Fruit fly (Drosophila melanogaster) whole organism, embryonic: ENCODE data around the gene D12.

Experiments used
- Atf-2 ChIP-seq: fragments of 200-800 bp; sonication (Bioruptor generic); optimal IDR thresholded peaks from 2 replicates; lab custom pipeline; 2016; ENCODE audit warnings: missing biosample characterization, missing genetic modification characterization
- BEAF-32 ChIP-seq: fragments of 200-800 bp; sonication (Bioruptor generic); optimal IDR thresholded peaks from 3 replicates; lab custom pipeline; 2017; ENCODE audit warnings: missing biosample characterization, missing genetic modification characterization, mild to moderate bottlenecking, moderate library complexity, missing genetic modification reagents
- CG12391 ChIP-seq: fragments of 200-800 bp; sonication (Bioruptor generic); optimal IDR thresholded peaks from 3 replicates; lab custom pipeline; 2018; ENCODE audit warnings: missing biosample characterization, mild to moderate bottlenecking, missing genetic modification characterization, moderate library complexity
- CG15073 ChIP-seq: fragments of 200-800 bp; sonication (Bioruptor generic); optimal IDR thresholded peaks from 2 replicates; lab custom pipeline; 2016; ENCODE audit warnings: missing biosample characterization, missing genetic modification characterization
- CG17361 ChIP-seq: fragments of 200-800 bp; sonication (Bioruptor generic); IDR thresholded peaks from 3 replicates; pipeline ENCODE4 v1.3.6; 2022; ENCODE audit warnings: missing biosample characterization, missing genetic modification characterization
- CG18619 ChIP-seq: fragments of 200-800 bp; sonication (Bioruptor generic); optimal IDR thresholded peaks from 3 replicates; lab custom pipeline; 2017; ENCODE audit warnings: missing biosample characterization, mild to moderate bottlenecking, missing genetic modification characterization
- CG2116 ChIP-seq: fragments of 200-800 bp; sonication (Bioruptor generic); optimal IDR thresholded peaks from 3 replicates; lab custom pipeline; 2018; ENCODE audit warnings: missing biosample characterization, mild to moderate bottlenecking, missing genetic modification characterization
- CG2120 ChIP-seq: fragments of 200-800 bp; sonication (Bioruptor generic); optimal IDR thresholded peaks from 3 replicates; lab custom pipeline; 2016; ENCODE audit warnings: missing biosample characterization, missing genetic modification characterization
- CG2889 ChIP-seq: fragments of 200-800 bp; sonication (Bioruptor generic); IDR thresholded peaks from 3 replicates; pipeline ENCODE4 v1.3.6; 2022; ENCODE audit warnings: missing biosample characterization, missing genetic modification characterization
- CG31224 ChIP-seq: fragments of 200-800 bp; sonication (Bioruptor generic); IDR thresholded peaks from 2 replicates; pipeline ENCODE4 v1.3.6; 2022; ENCODE audit warnings: missing biosample characterization, missing genetic modification characterization
- CG31388 ChIP-seq: fragments of 200-800 bp; sonication (Bioruptor generic); optimal IDR thresholded peaks from 2 replicates; lab custom pipeline; 2016; ENCODE audit warnings: missing biosample characterization, missing genetic modification characterization
- CG34422 ChIP-seq: fragments of 200-800 bp; sonication (Bioruptor generic); IDR thresholded peaks from 3 replicates; pipeline ENCODE4 v1.3.6; 2022; ENCODE audit warnings: missing biosample characterization, missing genetic modification characterization
- CG43689 ChIP-seq: fragments of 200-800 bp; sonication (Bioruptor generic); IDR thresholded peaks from 2 replicates; pipeline ENCODE4 v1.3.6; 2022; ENCODE audit warnings: missing biosample characterization, missing genetic modification characterization
- CG4820 ChIP-seq: fragments of 200-800 bp; sonication (Bioruptor generic); optimal IDR thresholded peaks from 3 replicates; lab custom pipeline; 2016; ENCODE audit warnings: missing biosample characterization, missing genetic modification characterization
- CG5245 ChIP-seq: fragments of 200-800 bp; sonication (Bioruptor generic); optimal IDR thresholded peaks from 3 replicates; lab custom pipeline; 2016; ENCODE audit warnings: missing biosample characterization, missing genetic modification characterization
- CG6254 ChIP-seq: fragments of 200-800 bp; sonication (Bioruptor generic); optimal IDR thresholded peaks from 3 replicates; lab custom pipeline; 2017; ENCODE audit warnings: mild to moderate bottlenecking, missing biosample characterization, missing genetic modification reagents, missing genetic modification characterization
- CG6683 ChIP-seq: fragments of 200-800 bp; sonication (Bioruptor generic); optimal IDR thresholded peaks from 2 replicates; lab custom pipeline; 2017; ENCODE audit warnings: missing biosample characterization, mild to moderate bottlenecking, missing genetic modification characterization, missing genetic modification reagents
- CG6765 ChIP-seq: fragments of 200-800 bp; sonication (Bioruptor generic); optimal IDR thresholded peaks from 3 replicates; lab custom pipeline; 2017; ENCODE audit warnings: missing biosample characterization, mild to moderate bottlenecking, missing genetic modification characterization
- CG7556 ChIP-seq: fragments of 200-800 bp; sonication (Bioruptor generic); optimal IDR thresholded peaks from 2 replicates; lab custom pipeline; 2017; ENCODE audit warnings: missing biosample characterization, mild to moderate bottlenecking, missing genetic modification characterization
- CG7786 ChIP-seq: fragments of 200-800 bp; sonication (Bioruptor generic); optimal IDR thresholded peaks from 2 replicates; lab custom pipeline; 2016; ENCODE audit warnings: missing biosample characterization, missing genetic modification characterization
- CG8765 ChIP-seq: fragments of 200-800 bp; sonication (Bioruptor generic); IDR thresholded peaks from 2 replicates; pipeline ENCODE4 v1.3.6; 2022; ENCODE audit warnings: missing biosample characterization, missing genetic modification characterization
- CG9437 ChIP-seq: fragments of 200-800 bp; sonication (Bioruptor generic); optimal IDR thresholded peaks from 2 replicates; lab custom pipeline; 2018; ENCODE audit warnings: missing biosample characterization, mild to moderate bottlenecking, missing genetic modification characterization
- Chrac-16 ChIP-seq: fragments of 200-800 bp; sonication (Bioruptor generic); optimal IDR thresholded peaks from 3 replicates; lab custom pipeline; 2016; ENCODE audit warnings: missing biosample characterization, missing genetic modification characterization
- D19A ChIP-seq: fragments of 200-800 bp; optimal IDR thresholded peaks from 3 replicates; lab custom pipeline; 2019; ENCODE audit warnings: missing biosample characterization, mild to moderate bottlenecking, missing genetic modification characterization, moderate library complexity
- D19B ChIP-seq: fragments of 200-800 bp; sonication (Bioruptor generic); optimal IDR thresholded peaks from 2 replicates; lab custom pipeline; 2017; ENCODE audit warnings: missing biosample characterization, mild to moderate bottlenecking, missing genetic modification characterization
- Fer3 ChIP-seq: fragments of 200-800 bp; sonication (Bioruptor generic); optimal IDR thresholded peaks from 2 replicates; lab custom pipeline; 2018; ENCODE audit warnings: missing biosample characterization, mild to moderate bottlenecking, missing genetic modification characterization, moderate library complexity
- NfI ChIP-seq: fragments of 200-800 bp; sonication (Bioruptor generic); optimal IDR thresholded peaks from 3 replicates; lab custom pipeline; 2018; ENCODE audit warnings: missing biosample characterization, mild to moderate bottlenecking, missing genetic modification characterization, moderate library complexity
- Rx ChIP-seq: fragments of 200-800 bp; sonication (Bioruptor generic); IDR thresholded peaks from 2 replicates; pipeline ENCODE4 v1.3.6; 2022; ENCODE audit warnings: missing biosample characterization, missing genetic modification characterization
- Sox102F ChIP-seq: fragments of 200-800 bp; sonication (Bioruptor generic); optimal IDR thresholded peaks from 2 replicates; lab custom pipeline; 2018; ENCODE audit warnings: missing biosample characterization, mild to moderate bottlenecking, missing genetic modification characterization, moderate library complexity
- br ChIP-seq: fragments of >200 bp; optimal IDR thresholded peaks from 2 replicates; lab custom pipeline; 2017
- corto ChIP-seq: fragments of 200-800 bp; sonication (Bioruptor generic); optimal IDR thresholded peaks from 2 replicates; lab custom pipeline; 2016; ENCODE audit warnings: missing biosample characterization, mild to moderate bottlenecking, missing genetic modification characterization, moderate library complexity
- dmrt11E ChIP-seq: fragments of 200-800 bp; sonication (Bioruptor generic); optimal IDR thresholded peaks from 3 replicates; lab custom pipeline; 2018; ENCODE audit warnings: missing biosample characterization, mild to moderate bottlenecking, missing genetic modification characterization, moderate library complexity
- grn ChIP-seq: fragments of 200-800 bp; sonication (Bioruptor generic); optimal IDR thresholded peaks from 3 replicates; lab custom pipeline; 2017; ENCODE audit warnings: missing biosample characterization, missing genetic modification characterization
- h ChIP-seq: fragments of >200 bp; optimal IDR thresholded peaks from 2 replicates; lab custom pipeline; 2017
- hb ChIP-seq: fragments of 200-800 bp; sonication (Bioruptor generic); IDR thresholded peaks from 3 replicates; pipeline ENCODE4 v1.3.6; 2022; ENCODE audit warnings: missing biosample characterization, missing genetic modification characterization; ENCODE audit not compliant: partially characterized antibody
- jumu ChIP-seq: fragments of 200-800 bp; sonication (Bioruptor generic); optimal IDR thresholded peaks from 3 replicates; lab custom pipeline; 2016; ENCODE audit warnings: missing biosample characterization, missing genetic modification characterization
- lbe ChIP-seq: fragments of 200-800 bp; sonication (Bioruptor generic); optimal IDR thresholded peaks from 2 replicates; lab custom pipeline; 2016; ENCODE audit warnings: missing biosample characterization, mild to moderate bottlenecking, missing genetic modification characterization
- mirr ChIP-seq: fragments of 200-800 bp; sonication (Bioruptor generic); optimal IDR thresholded peaks from 3 replicates; lab custom pipeline; 2018; ENCODE audit warnings: missing biosample characterization, mild to moderate bottlenecking, missing genetic modification characterization
- nmo ChIP-seq: fragments of 200-800 bp; sonication (Bioruptor generic); optimal IDR thresholded peaks from 2 replicates; lab custom pipeline; 2018; ENCODE audit warnings: missing biosample characterization, mild to moderate bottlenecking, missing genetic modification characterization, moderate library complexity
- nom ChIP-seq: fragments of 200-800 bp; sonication (Bioruptor generic); optimal IDR thresholded peaks from 2 replicates; lab custom pipeline; 2017; ENCODE audit warnings: missing biosample characterization, missing genetic modification characterization, mild to moderate bottlenecking, moderate library complexity, missing genetic modification reagents
- org-1 ChIP-seq: fragments of 200-800 bp; sonication (Bioruptor generic); optimal IDR thresholded peaks from 2 replicates; lab custom pipeline; 2017; ENCODE audit warnings: missing biosample characterization, missing genetic modification characterization
- pros ChIP-seq: fragments of 200-800 bp; sonication (Bioruptor generic); optimal IDR thresholded peaks from 3 replicates; lab custom pipeline; 2019; ENCODE audit warnings: missing biosample characterization, mild to moderate bottlenecking, missing genetic modification characterization, moderate library complexity
- pum ChIP-seq: fragments of 200-800 bp; sonication (Bioruptor generic); optimal IDR thresholded peaks from 2 replicates; lab custom pipeline; 2016; ENCODE audit warnings: missing biosample characterization, missing genetic modification characterization
- sim ChIP-seq: fragments of 200-800 bp; sonication (Bioruptor generic); IDR thresholded peaks from 2 replicates; pipeline ENCODE4 v1.3.6; 2022; ENCODE audit warnings: missing biosample characterization, missing genetic modification characterization
- slp2 ChIP-seq: fragments of 200-800 bp; sonication (Bioruptor generic); optimal IDR thresholded peaks from 2 replicates; lab custom pipeline; 2016; ENCODE audit warnings: missing biosample characterization, missing genetic modification characterization
- sna ChIP-seq: fragments of 200-800 bp; sonication (Bioruptor generic); IDR thresholded peaks from 2 replicates; pipeline ENCODE4 v1.3.6; 2022; ENCODE audit warnings: missing biosample characterization, missing genetic modification characterization; ENCODE audit not compliant: partially characterized antibody
- sr ChIP-seq: fragments of 200-800 bp; sonication (Bioruptor generic); IDR thresholded peaks from 3 replicates; pipeline ENCODE4 v1.3.6; 2022; ENCODE audit warnings: missing biosample characterization, missing genetic modification characterization
- ssp ChIP-seq: fragments of 200-800 bp; sonication (Bioruptor generic); IDR thresholded peaks from 2 replicates; pipeline ENCODE4 v1.3.6; 2022; ENCODE audit warnings: missing biosample characterization, missing genetic modification characterization
- tna ChIP-seq: fragments of 200-800 bp; sonication (Bioruptor generic); IDR thresholded peaks from 2 replicates; pipeline ENCODE4 v1.3.6; 2022; ENCODE audit warnings: missing biosample characterization, missing genetic modification characterization; ENCODE audit not compliant: partially characterized antibody
- trh ChIP-seq: fragments of 200-800 bp; sonication (Bioruptor generic); optimal IDR thresholded peaks from 2 replicates; lab custom pipeline; 2016; ENCODE audit warnings: missing biosample characterization, missing genetic modification characterization
- tup ChIP-seq: fragments of 200-800 bp; sonication (Bioruptor generic); optimal IDR thresholded peaks from 2 replicates; lab custom pipeline; 2016; ENCODE audit warnings: missing biosample characterization, mild to moderate bottlenecking, missing genetic modification characterization, moderate library complexity
- wor ChIP-seq: fragments of 200-800 bp; sonication (Bioruptor generic); IDR thresholded peaks from 2 replicates; pipeline ENCODE4 v1.3.6; 2022; ENCODE audit warnings: missing biosample characterization, missing genetic modification characterization

Gene D12

dm6 chr2L:8473448-8473847, 36.3 kb upstream of the D12 start (continued):
- no peak for TF ChIP-seq sim (GFP tag; lab: Robert Waterston, UW)
- TF ChIP-seq br (lab: Kevin White, UChicago) = no peak
- peak; percentile 53 for TF ChIP-seq Fer3 (tag; lab: Kevin White, UChicago)
- TF ChIP-seq Atf-2 (GFP tag; lab: Kevin White, UChicago) = no peak
- peak; percentile 48 for TF ChIP-seq CG7556
- peak; percentile 19 for TF ChIP-seq CG2120 (GFP tag; lab: Kevin White, UChicago)
- no peak for TF ChIP-seq Rx (GFP tag; lab: Robert Waterston, UW)
- TF ChIP-seq CG4820 (GFP tag; lab: Kevin White, UChicago) = peak; percentile 35
- no peak for TF ChIP-seq NfI (GFP tag; lab: Kevin White, UChicago)
- TF ChIP-seq hb (GFP tag; lab: Robert Waterston, UW) = no peak
- no peak for TF ChIP-seq CG7786
- TF ChIP-seq ssp (GFP tag; lab: Robert Waterston, UW) = peak; percentile 45; the same call in 1 of the 2 replicates
- TF ChIP-seq jumu (GFP tag; lab: Kevin White, UChicago) = no peak
- no peak for TF ChIP-seq tup
- peak; percentile 37; the same call in 1 of the 2 replicates for TF ChIP-seq CG8765
- no peak for TF ChIP-seq CG2116
- TF ChIP-seq CG6765 (GFP tag; lab: Kevin White, UChicago) = no peak
- no peak for TF ChIP-seq CG9437 (GFP tag; lab: Kevin White, UChicago)
- peak; percentile 59; the same call in 2 of the 3 replicates for TF ChIP-seq CG34422
- TF ChIP-seq CG31224 (GFP tag; lab: Robert Waterston, UW) = no peak
- no peak for TF ChIP-seq tna (GFP tag; lab: Robert Waterston, UW)
- no peak for TF ChIP-seq CG15073 (GFP tag; lab: Kevin White, UChicago)
- TF ChIP-seq CG31388 (GFP tag; lab: Kevin White, UChicago) = no peak
- TF ChIP-seq D19A (tag; lab: Kevin White, UChicago) = peak; percentile 6
- TF ChIP-seq mirr (GFP tag; lab: Kevin White, UChicago) = no peak
- no peak for TF ChIP-seq BEAF-32 (GFP tag; lab: Kevin White, UChicago)
- TF ChIP-seq Chrac-16 (GFP tag; lab: Kevin White, UChicago) = peak; percentile 0
- no peak for TF ChIP-seq CG18619 (GFP tag; lab: Kevin White, UChicago)
- peak; percentile 59 for TF ChIP-seq CG17361 (GFP tag; lab: Robert Waterston, UW)
- TF ChIP-seq h (lab: Kevin White, UChicago) = no peak
- TF ChIP-seq pum (GFP tag; lab: Kevin White, UChicago) = no peak
- TF ChIP-seq CG12391 (tag; lab: Kevin White, UChicago) = peak; percentile 45
- peak; percentile 12; the same call in 1 of the 2 replicates for TF ChIP-seq wor (GFP tag; lab: Robert Waterston, UW)
- peak; percentile 6 for TF ChIP-seq lbe
- TF ChIP-seq pros (GFP tag; lab: Kevin White, UChicago) = no peak
- TF ChIP-seq nmo (GFP tag; lab: Kevin White, UChicago) = peak; percentile 62
- TF ChIP-seq Sox102F (GFP tag; lab: Kevin White, UChicago) = peak; percentile 50
- no peak for TF ChIP-seq slp2 (GFP tag; lab: Kevin White, UChicago)
- no peak for TF ChIP-seq sna
- TF ChIP-seq CG6254 = peak; percentile 71
- peak; percentile 68 for TF ChIP-seq dmrt11E
- no peak for TF ChIP-seq grn (GFP tag; lab: Kevin White, UChicago)
- TF ChIP-seq CG43689 (GFP tag; lab: Robert Waterston, UW) = no peak
- TF ChIP-seq sr = no peak
- no peak for TF ChIP-seq CG5245 (GFP tag; lab: Kevin White, UChicago)
- TF ChIP-seq CG2889 (GFP tag; lab: Robert Waterston, UW) = peak; percentile 49; the same call in 1 of the 3 replicates
- no peak for TF ChIP-seq corto
- TF ChIP-seq nom = peak; percentile 77
- no peak for TF ChIP-seq CG6683
- no peak for TF ChIP-seq D19B
- TF ChIP-seq org-1 (GFP tag; lab: Kevin White, UChicago) = no peak
- no peak for TF ChIP-seq trh (GFP tag; lab: Kevin White, UChicago)
